In the genomic region with DNA sequence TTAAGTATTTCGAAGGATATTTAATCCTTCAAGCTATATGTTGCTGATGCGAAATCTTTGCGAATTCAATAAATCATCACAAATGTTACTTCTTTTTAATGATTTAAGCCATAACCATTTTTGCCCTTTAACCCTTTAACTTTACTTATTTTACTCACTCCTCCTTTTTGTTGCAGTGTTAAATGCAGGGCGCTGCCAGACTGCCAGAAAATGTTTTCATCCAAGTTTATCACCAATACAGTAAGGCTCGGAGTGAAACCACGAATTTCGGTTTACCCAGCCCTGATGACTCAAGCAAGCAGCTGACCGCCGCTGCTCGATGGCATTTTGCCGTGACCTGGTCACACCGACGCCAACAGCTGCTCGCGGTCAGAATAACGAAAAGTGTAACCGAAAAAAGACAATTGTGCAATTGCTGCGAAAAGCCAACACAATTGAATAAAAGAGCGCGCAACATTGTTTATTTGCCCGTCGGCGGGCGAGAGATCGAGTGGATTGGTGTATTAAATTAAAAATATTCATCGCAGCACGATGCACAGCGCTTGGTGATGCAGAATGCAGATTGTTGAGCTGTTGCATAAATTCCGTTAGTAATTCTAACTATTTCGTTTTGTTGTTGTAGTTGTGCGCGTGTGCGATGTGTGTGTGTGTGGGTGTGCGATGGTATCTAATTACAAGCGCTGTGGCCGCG, we compare ENCODE assay signal across 1 fruit fly cellular context.
TF ChIP-seq lines count a peak whose summit lies in the region.

A gene (plus strand): TSS at position 329 of the 691 bp plus-strand sequence.

TF ChIP-seq in whole organism, embryonic, 481 proteins besides CTCF, POLR2A, EP300 and RAD21 (continued from another document):
- TF ChIP-seq Lhr (GFP tag; optimal IDR thresholded peaks at IDR 0.05; lab: Kevin White, UChicago) = peak; percentile 99
- peak; percentile 0 to 75 for TF ChIP-seq bsh (GFP tag; optimal IDR thresholded peaks at IDR 0.05; lab: Kevin White, UChicago)
- TF ChIP-seq CG10147 (GFP tag; optimal IDR thresholded peaks at IDR 0.05; lab: Kevin White, UChicago) = peak; percentile 67
- peak; percentile 61 for TF ChIP-seq onecut (GFP tag; IDR thresholded peaks at IDR 0.05; lab: Robert Waterston, UW)
- peak; percentile 77 for TF ChIP-seq Camta (GFP tag; optimal IDR thresholded peaks at IDR 0.05; lab: Kevin White, UChicago)
- TF ChIP-seq zen2 (GFP tag; IDR thresholded peaks at IDR 0.05; lab: Robert Waterston, UW; ENCODE audit: partially characterized antibody) = peak; percentile 38; the same call in 1 of the 3 replicates
- TF ChIP-seq Mrtf (GFP tag; IDR thresholded peaks at IDR 0.05; lab: Robert Waterston, UW) = peak; percentile 66; the same call in 2 of the 3 replicates
- no peak for TF ChIP-seq br (optimal IDR thresholded peaks at IDR 0.05; lab: Kevin White, UChicago)
- peak; percentile 64 for TF ChIP-seq CG7556 (GFP tag; optimal IDR thresholded peaks at IDR 0.05; lab: Kevin White, UChicago)
- peak; percentile 87 for TF ChIP-seq CG8944 (GFP tag; optimal IDR thresholded peaks at IDR 0.05; lab: Kevin White, UChicago)
- TF ChIP-seq CG17328 (GFP tag; IDR thresholded peaks at IDR 0.05; lab: Robert Waterston, UW) = peak; percentile 73
- peak; percentile 56; the same call in 1 of the 2 replicates for TF ChIP-seq Oaz (GFP tag; IDR thresholded peaks at IDR 0.05; lab: Robert Waterston, UW)
- peak; percentile 21 for TF ChIP-seq CG3995 (GFP tag; optimal IDR thresholded peaks at IDR 0.05; lab: Kevin White, UChicago)
- no peak for TF ChIP-seq CG15011 (GFP tag; optimal IDR thresholded peaks at IDR 0.05; lab: Kevin White, UChicago)
- peak; percentile 64 for TF ChIP-seq chm (GFP tag; IDR thresholded peaks at IDR 0.05; lab: Robert Waterston, UW)
- TF ChIP-seq CG13287 (GFP tag; IDR thresholded peaks at IDR 0.05; lab: Robert Waterston, UW; ENCODE audit: partially characterized antibody) = peak; percentile 81
- no peak for TF ChIP-seq Dip2 (GFP tag; IDR thresholded peaks at IDR 0.05; lab: Robert Waterston, UW)
- peak; percentile 44; the same call in 1 of the 2 replicates for TF ChIP-seq CG11247 (GFP tag; IDR thresholded peaks at IDR 0.05; lab: Robert Waterston, UW)
- TF ChIP-seq sima (GFP tag; optimal IDR thresholded peaks at IDR 0.05; lab: Kevin White, UChicago) = peak; percentile 19
- peak; percentile 39; the same call in 1 of the 2 replicates for TF ChIP-seq Awh (GFP tag; IDR thresholded peaks at IDR 0.05; lab: Robert Waterston, UW)
- TF ChIP-seq CG9797 (GFP tag; optimal IDR thresholded peaks at IDR 0.05; lab: Kevin White, UChicago) = peak; percentile 95
- peak; percentile 90 for TF ChIP-seq her (GFP tag; optimal IDR thresholded peaks at IDR 0.05; lab: Kevin White, UChicago)
- no peak for TF ChIP-seq sqz (GFP tag; optimal IDR thresholded peaks at IDR 0.05; lab: Kevin White, UChicago)
- peak; percentile 34 for TF ChIP-seq schlank (tag; optimal IDR thresholded peaks at IDR 0.05; lab: Kevin White, UChicago)
- TF ChIP-seq ap (GFP tag; IDR thresholded peaks at IDR 0.05; lab: Robert Waterston, UW) = no peak
- TF ChIP-seq pum (GFP tag; optimal IDR thresholded peaks at IDR 0.05; lab: Kevin White, UChicago) = peak; percentile 78
- TF ChIP-seq stc (GFP tag; IDR thresholded peaks at IDR 0.05; lab: Robert Waterston, UW) = peak; percentile 84
- TF ChIP-seq ara (GFP tag; IDR thresholded peaks at IDR 0.05; lab: Robert Waterston, UW) = peak; percentile 69
- TF ChIP-seq Doc3 (GFP tag; IDR thresholded peaks at IDR 0.05; lab: Robert Waterston, UW; ENCODE audit: partially characterized antibody) = no peak
- peak; percentile 64 for TF ChIP-seq abd-A (tag; optimal IDR thresholded peaks at IDR 0.05; lab: Kevin White, UChicago)
- peak; percentile 69 for TF ChIP-seq Mes4 (GFP tag; optimal IDR thresholded peaks at IDR 0.05; lab: Kevin White, UChicago)
- TF ChIP-seq CG11085 (GFP tag; IDR thresholded peaks at IDR 0.05; lab: Robert Waterston, UW) = peak; percentile 73
- peak; percentile 50 for TF ChIP-seq CG17385 (GFP tag; optimal IDR thresholded peaks at IDR 0.05; lab: Kevin White, UChicago)
